Fruit fly (Drosophila melanogaster): ENCODE results near the gene dally.

The dally gene

dm6 chr3L:8881778-8882366 is 54.6 kb downstream of the dally start:
- TF ChIP-seq CG1620 (GFP tag; optimal IDR thresholded peaks at IDR 0.05) (no peak), tj (GFP tag; optimal IDR thresholded peaks at IDR 0.05) (no peak), CG7101 (tag; optimal IDR thresholded peaks at IDR 0.05) (no peak), pad (GFP tag; optimal IDR thresholded peaks at IDR 0.05) (no peak), kay (GFP tag; ENCODE audit: borderline replicate concordance) (no peak), CG7045 (GFP tag; optimal IDR thresholded peaks at IDR 0.05) (no peak), CG33017 (tag; optimal IDR thresholded peaks at IDR 0.05) (no peak), bab1 (GFP tag; optimal IDR thresholded peaks at IDR 0.05) (no peak), cic (GFP tag; optimal IDR thresholded peaks at IDR 0.05) (no peak), toe (GFP tag; optimal IDR thresholded peaks at IDR 0.05) (no peak), Clk (GFP tag; optimal IDR thresholded peaks at IDR 0.05) (no peak), ovo (GFP tag; optimal IDR thresholded peaks at IDR 0.05) (no peak), cnc (optimal IDR thresholded peaks at IDR 0.05) (no peak), CG5204 (GFP tag; optimal IDR thresholded peaks at IDR 0.05) (no peak), CG12768 (GFP tag; optimal IDR thresholded peaks at IDR 0.05) (no peak), Crg-1 (GFP tag; optimal IDR thresholded peaks at IDR 0.05) (no peak), Mnt (GFP tag; optimal IDR thresholded peaks at IDR 0.05) (no peak), CG14711 (tag; optimal IDR thresholded peaks at IDR 0.05) (no peak)

dm6 chr3L:8888533-8888932 is 61.2 kb downstream of the dally start, which contains the start of gene CG43169:
Gene CG43169, minus strand, starts transcription at chr3L:8888633.
- TF ChIP-seq tj (GFP tag; optimal IDR thresholded peaks at IDR 0.05) (no peak), CG14711 (tag; optimal IDR thresholded peaks at IDR 0.05) (no peak), kay (GFP tag; ENCODE audit: borderline replicate concordance) (no peak), CG11617 (GFP tag; optimal IDR thresholded peaks at IDR 0.05) (no peak), CG7101 (tag; optimal IDR thresholded peaks at IDR 0.05) (no peak), CG1620 (GFP tag; optimal IDR thresholded peaks at IDR 0.05) (no peak), Clk (GFP tag; optimal IDR thresholded peaks at IDR 0.05) (no peak), Hr96 (GFP tag; optimal IDR thresholded peaks at IDR 0.05) (no peak)

- TF ChIP-seq tj (GFP tag; optimal IDR thresholded peaks at IDR 0.05), result no peak
Measured at dm6 chr3L:8891167-8891618, 63.9 kb downstream of the dally start, which contains the start of gene Mcm7. Gene Mcm7, plus strand, starts transcription at chr3L:8891596.

- TF ChIP-seq CG1620 (GFP tag; optimal IDR thresholded peaks at IDR 0.05), result no peak
- TF ChIP-seq kay (GFP tag; ENCODE audit: borderline replicate concordance), result no peak
Measured at dm6 chr3L:8905100-8905499, 77.8 kb downstream of the dally start, which contains the start of gene TrpA1. Gene TrpA1, minus strand, starts transcription at chr3L:8905200.

- TF ChIP-seq CG7101 (tag; optimal IDR thresholded peaks at IDR 0.05) (no peak), cic (GFP tag; optimal IDR thresholded peaks at IDR 0.05) (no peak), tj (GFP tag; optimal IDR thresholded peaks at IDR 0.05) (peak; percentile 4), CG11617 (GFP tag; optimal IDR thresholded peaks at IDR 0.05) (no peak), ovo (GFP tag; optimal IDR thresholded peaks at IDR 0.05) (no peak), CG12768 (GFP tag; optimal IDR thresholded peaks at IDR 0.05) (peak; percentile 15)
Measured at dm6 chr3L:8912332-8912731, 85.0 kb downstream of the dally start, which contains the start of the genes Tsp66E and mfr. Gene Tsp66E, plus strand, starts transcription at chr3L:8912499. Gene mfr, minus strand, starts transcription at chr3L:8912671.

dm6 chr3L:8913537-8914108 is 86.3 kb downstream of the dally start:
- TF ChIP-seq tj (GFP tag; optimal IDR thresholded peaks at IDR 0.05) (peak; percentile 11), CG11617 (GFP tag; optimal IDR thresholded peaks at IDR 0.05) (no peak), bab1 (GFP tag; optimal IDR thresholded peaks at IDR 0.05) (peak; percentile 10), kay (GFP tag; ENCODE audit: borderline replicate concordance) (peak; percentile 81)

- no peak for TF ChIP-seq CG11617 (GFP tag; optimal IDR thresholded peaks at IDR 0.05)
Measured at dm6 chr3L:8919678-8920077, 92.4 kb downstream of the dally start.

dm6 chr3L:8920710-8921109 is 93.4 kb downstream of the dally start:
- TF ChIP-seq cic (GFP tag; optimal IDR thresholded peaks at IDR 0.05) (no peak), CG7101 (tag; optimal IDR thresholded peaks at IDR 0.05) (no peak), tj (GFP tag; optimal IDR thresholded peaks at IDR 0.05) (no peak), CG11617 (GFP tag; optimal IDR thresholded peaks at IDR 0.05) (no peak), Crg-1 (GFP tag; optimal IDR thresholded peaks at IDR 0.05) (no peak), CG14711 (tag; optimal IDR thresholded peaks at IDR 0.05) (no peak), ovo (GFP tag; optimal IDR thresholded peaks at IDR 0.05) (no peak), Clk (GFP tag; optimal IDR thresholded peaks at IDR 0.05) (no peak), Mnt (GFP tag; optimal IDR thresholded peaks at IDR 0.05) (no peak), cnc (optimal IDR thresholded peaks at IDR 0.05) (no peak), kay (GFP tag; ENCODE audit: borderline replicate concordance) (no peak), Hr96 (GFP tag; optimal IDR thresholded peaks at IDR 0.05) (no peak), toe (GFP tag; optimal IDR thresholded peaks at IDR 0.05) (no peak), CG12768 (GFP tag; optimal IDR thresholded peaks at IDR 0.05) (no peak), pad (GFP tag; optimal IDR thresholded peaks at IDR 0.05) (no peak), CG1620 (GFP tag; optimal IDR thresholded peaks at IDR 0.05) (no peak), CG33017 (tag; optimal IDR thresholded peaks at IDR 0.05) (no peak), bab1 (GFP tag; optimal IDR thresholded peaks at IDR 0.05) (no peak), CG7045 (GFP tag; optimal IDR thresholded peaks at IDR 0.05) (no peak), CG5204 (GFP tag; optimal IDR thresholded peaks at IDR 0.05) (no peak)

Measured in whole organism, adult.